Fruit fly (Drosophila melanogaster) whole organism, prepupa: ENCODE results near the gene spir.
A peak's percentile ranks its signal among the peaks of the same experiment; 100 is the strongest.

Experiments used
- Blimp-1 ChIP-seq: fragments of 200-800 bp; sonication (Bioruptor generic); optimal IDR thresholded peaks from 3 replicates; lab custom pipeline; 2017; ENCODE audit warnings: missing biosample characterization, missing genetic modification characterization, mild to moderate bottlenecking, moderate library complexity, missing genetic modification reagents
- CG10631 ChIP-seq: fragments of 200-800 bp; sonication (Bioruptor generic); optimal IDR thresholded peaks from 2 replicates; lab custom pipeline; 2016; ENCODE audit warnings: missing biosample characterization, missing genetic modification characterization
- CG10669 ChIP-seq: fragments of 200-800 bp; sonication (Bioruptor generic); optimal IDR thresholded peaks from 3 replicates; lab custom pipeline; 2018; ENCODE audit warnings: missing biosample characterization, mild to moderate bottlenecking, missing genetic modification characterization, moderate library complexity
- CG11294 ChIP-seq: fragments of 200-800 bp; sonication (Bioruptor generic); IDR thresholded peaks from 2 replicates; pipeline ENCODE4 v1.3.6; 2022; ENCODE audit warnings: missing biosample characterization, missing genetic modification characterization
- CG11762 ChIP-seq: fragments of 200-800 bp; sonication (Bioruptor generic); optimal IDR thresholded peaks from 3 replicates; lab custom pipeline; 2016; ENCODE audit warnings: missing biosample characterization, missing genetic modification characterization; ENCODE audit not compliant: insufficient read depth
- CG11902 ChIP-seq: fragments of 200-800 bp; sonication (Bioruptor generic); optimal IDR thresholded peaks from 3 replicates; lab custom pipeline; 2016; ENCODE audit warnings: missing biosample characterization, missing genetic modification characterization
- CG15336 ChIP-seq: fragments of 200-800 bp; sonication (Bioruptor generic); IDR thresholded peaks from 2 replicates; pipeline ENCODE4 v1.3.6; 2022; ENCODE audit warnings: missing biosample characterization, missing genetic modification characterization
- CG31627 ChIP-seq: fragments of 200-800 bp; sonication (Bioruptor generic); optimal IDR thresholded peaks from 3 replicates; lab custom pipeline; 2016; ENCODE audit warnings: missing biosample characterization, missing genetic modification characterization
- CG32006 ChIP-seq: fragments of 200-800 bp; sonication (Bioruptor generic); optimal IDR thresholded peaks from 3 replicates; lab custom pipeline; 2017; ENCODE audit warnings: missing biosample characterization, mild to moderate bottlenecking, missing genetic modification characterization
- CG3919 ChIP-seq: fragments of 200-800 bp; sonication (Bioruptor generic); optimal IDR thresholded peaks from 3 replicates; lab custom pipeline; 2016; ENCODE audit warnings: missing biosample characterization, missing genetic modification characterization
- CG4318 ChIP-seq: fragments of 200-800 bp; sonication (Bioruptor generic); optimal IDR thresholded peaks from 3 replicates; lab custom pipeline; 2017; ENCODE audit warnings: missing biosample characterization, mild to moderate bottlenecking, missing genetic modification characterization
- CG6163 ChIP-seq: fragments of 200-800 bp; sonication (Bioruptor generic); IDR thresholded peaks from 3 replicates; pipeline ENCODE4 v1.3.6; 2022; ENCODE audit warnings: missing biosample characterization, missing genetic modification characterization
- CG6276 ChIP-seq: fragments of 200-800 bp; sonication (Bioruptor generic); optimal IDR thresholded peaks from 2 replicates; lab custom pipeline; 2017; ENCODE audit warnings: missing biosample characterization, mild to moderate bottlenecking, missing genetic modification characterization
- CG6792 ChIP-seq: fragments of 200-800 bp; sonication (Bioruptor generic); optimal IDR thresholded peaks from 3 replicates; lab custom pipeline; 2016; ENCODE audit warnings: missing biosample characterization, missing genetic modification characterization
- CG6808 ChIP-seq: fragments of 200-800 bp; sonication (Bioruptor generic); optimal IDR thresholded peaks from 3 replicates; lab custom pipeline; 2017; ENCODE audit warnings: missing biosample characterization, missing genetic modification characterization, mild to moderate bottlenecking, moderate library complexity, missing genetic modification reagents
- CG7368 ChIP-seq: fragments of 200-800 bp; sonication (Bioruptor generic); optimal IDR thresholded peaks from 3 replicates; lab custom pipeline; 2016; ENCODE audit warnings: missing biosample characterization, missing genetic modification characterization
- CG8119 ChIP-seq: fragments of 200-800 bp; sonication (Bioruptor generic); IDR thresholded peaks from 3 replicates; pipeline ENCODE4 v1.3.6; 2022; ENCODE audit warnings: missing biosample characterization, missing genetic modification characterization
- CG8319 ChIP-seq: fragments of 200-800 bp; sonication (Bioruptor generic); optimal IDR thresholded peaks from 3 replicates; lab custom pipeline; 2016; ENCODE audit warnings: missing biosample characterization, missing genetic modification characterization
- CG8632 ChIP-seq: fragments of 200-800 bp; sonication (Bioruptor generic); optimal IDR thresholded peaks from 3 replicates; lab custom pipeline; 2016; ENCODE audit warnings: missing biosample characterization, missing genetic modification characterization
- CG9139 ChIP-seq: fragments of 200-800 bp; sonication (Bioruptor generic); optimal IDR thresholded peaks from 3 replicates; lab custom pipeline; 2017; ENCODE audit warnings: missing biosample characterization, mild to moderate bottlenecking, missing genetic modification characterization
- Eip75B ChIP-seq: fragments of 200-800 bp; sonication (Bioruptor generic); optimal IDR thresholded peaks from 3 replicates; lab custom pipeline; 2016; ENCODE audit warnings: missing biosample characterization, missing genetic modification characterization
- Ets21C ChIP-seq: fragments of 200-800 bp; sonication (Bioruptor generic); optimal IDR thresholded peaks from 3 replicates; lab custom pipeline; 2016; ENCODE audit warnings: missing biosample characterization, missing genetic modification characterization
- Ets96B ChIP-seq: fragments of 200-800 bp; optimal IDR thresholded peaks from 2 replicates; lab custom pipeline; 2019; ENCODE audit warnings: missing biosample characterization, mild to moderate bottlenecking, missing genetic modification characterization, moderate library complexity
- Gug ChIP-seq: fragments of 200-800 bp; sonication (Bioruptor generic); IDR thresholded peaks from 2 replicates; pipeline ENCODE4 v1.3.6; 2022; ENCODE audit warnings: missing biosample characterization, missing genetic modification characterization
- Hr38 ChIP-seq: sonication (Bioruptor generic); optimal IDR thresholded peaks from 2 replicates; lab custom pipeline; 2016; ENCODE audit warnings: missing biosample characterization, missing genetic modification characterization
- Hr39 ChIP-seq: fragments of 200-800 bp; sonication (Bioruptor generic); optimal IDR thresholded peaks from 2 replicates; lab custom pipeline; 2016; ENCODE audit warnings: missing biosample characterization, missing genetic modification characterization
- Hr4 ChIP-seq: fragments of 200-800 bp; sonication (Bioruptor generic); optimal IDR thresholded peaks from 3 replicates; lab custom pipeline; 2016; ENCODE audit warnings: missing biosample characterization, missing genetic modification characterization
- Lpt ChIP-seq: fragments of 200-800 bp; sonication (Bioruptor generic); optimal IDR thresholded peaks from 3 replicates; lab custom pipeline; 2016; ENCODE audit warnings: missing biosample characterization, missing genetic modification characterization
- Met ChIP-seq: fragments of 200-800 bp; sonication (Bioruptor generic); optimal IDR thresholded peaks from 3 replicates; lab custom pipeline; 2016; ENCODE audit warnings: missing biosample characterization, missing genetic modification characterization
- OdsH ChIP-seq: fragments of 200-800 bp; sonication (Bioruptor generic); optimal IDR thresholded peaks from 3 replicates; lab custom pipeline; 2016; ENCODE audit warnings: missing biosample characterization, missing genetic modification characterization
- Smox ChIP-seq: fragments of 200-800 bp; sonication (Bioruptor generic); optimal IDR thresholded peaks from 3 replicates; lab custom pipeline; 2016; ENCODE audit warnings: missing biosample characterization, missing genetic modification characterization
- Sox14 ChIP-seq: fragments of 200-800 bp; sonication (Bioruptor generic); optimal IDR thresholded peaks from 3 replicates; lab custom pipeline; 2016; ENCODE audit warnings: missing biosample characterization, missing genetic modification characterization
- Sox15 ChIP-seq: fragments of 200-800 bp; sonication (Bioruptor generic); optimal IDR thresholded peaks from 3 replicates; lab custom pipeline; 2016; ENCODE audit warnings: missing biosample characterization, missing genetic modification characterization
- achi ChIP-seq: fragments of 200-800 bp; sonication (Bioruptor generic); optimal IDR thresholded peaks from 3 replicates; lab custom pipeline; 2016; ENCODE audit warnings: missing biosample characterization, missing genetic modification characterization
- acj6 ChIP-seq: fragments of 200-800 bp; sonication (Bioruptor generic); optimal IDR thresholded peaks from 3 replicates; lab custom pipeline; 2016; ENCODE audit warnings: missing biosample characterization, missing genetic modification characterization
- cyc ChIP-seq: fragments of 200-800 bp; sonication (Bioruptor generic); optimal IDR thresholded peaks from 3 replicates; lab custom pipeline; 2016; ENCODE audit warnings: missing biosample characterization, missing genetic modification characterization
- dac ChIP-seq: fragments of 200-800 bp; sonication (Bioruptor generic); optimal IDR thresholded peaks from 2 replicates; lab custom pipeline; 2017; ENCODE audit warnings: missing biosample characterization, mild to moderate bottlenecking, missing genetic modification characterization
- dsx ChIP-seq: fragments of 200-800 bp; optimal IDR thresholded peaks from 3 replicates; lab custom pipeline; 2019; ENCODE audit warnings: missing biosample characterization, mild to moderate bottlenecking, missing genetic modification characterization, moderate library complexity; ENCODE audit not compliant: poor library complexity, severe bottlenecking
- eg ChIP-seq: fragments of 200-800 bp; sonication (Bioruptor generic); IDR thresholded peaks from 3 replicates; pipeline ENCODE4 v1.3.6; 2022; ENCODE audit warnings: missing biosample characterization, missing genetic modification characterization
- esn ChIP-seq: fragments of 200-800 bp; sonication (Bioruptor generic); optimal IDR thresholded peaks from 2 replicates; lab custom pipeline; 2016; ENCODE audit warnings: missing biosample characterization, mild to moderate bottlenecking, missing genetic modification characterization, moderate library complexity
- fd59A ChIP-seq: fragments of 200-800 bp; sonication (Bioruptor generic); optimal IDR thresholded peaks from 2 replicates; lab custom pipeline; 2017; ENCODE audit warnings: missing biosample characterization, mild to moderate bottlenecking, missing genetic modification characterization, missing genetic modification reagents
- fd85E ChIP-seq: fragments of 200-800 bp; sonication (Bioruptor generic); optimal IDR thresholded peaks from 3 replicates; lab custom pipeline; 2016; ENCODE audit warnings: missing biosample characterization, missing genetic modification characterization
- fkh ChIP-seq: fragments of 200-800 bp; sonication (Bioruptor generic); optimal IDR thresholded peaks from 3 replicates; lab custom pipeline; 2017; ENCODE audit warnings: missing biosample characterization, mild to moderate bottlenecking, missing genetic modification characterization, moderate library complexity
- net ChIP-seq: fragments of 200-800 bp; sonication (Bioruptor generic); optimal IDR thresholded peaks from 3 replicates; lab custom pipeline; 2016; ENCODE audit warnings: missing biosample characterization, missing genetic modification characterization
- pdm3 ChIP-seq: fragments of 200-800 bp; sonication (Bioruptor generic); optimal IDR thresholded peaks from 3 replicates; lab custom pipeline; 2016; ENCODE audit warnings: missing biosample characterization, missing genetic modification characterization
- salr ChIP-seq, 2 experiments: fragments of 200-800 bp; sonication (Bioruptor generic); optimal IDR thresholded peaks; 3 replicates each; lab custom pipeline; 2016 to 2018; ENCODE audit warnings: missing biosample characterization in 2 of 2, missing genetic modification characterization in 2 of 2, mild to moderate bottlenecking in 1 of 2
- spab ChIP-seq: fragments of 200-800 bp; sonication (Bioruptor generic); optimal IDR thresholded peaks from 2 replicates; lab custom pipeline; 2017; ENCODE audit warnings: missing biosample characterization, mild to moderate bottlenecking, missing genetic modification characterization, missing genetic modification reagents
- svp ChIP-seq: fragments of 200-800 bp; sonication (Bioruptor generic); peaks from one replicate; lab custom pipeline; 2016; ENCODE audit warnings: missing biosample characterization, missing genetic modification characterization
- topi ChIP-seq: fragments of 200-800 bp; sonication (Bioruptor generic); optimal IDR thresholded peaks from 3 replicates; lab custom pipeline; 2016; ENCODE audit warnings: missing biosample characterization, missing genetic modification characterization

spir gene

DNA sequence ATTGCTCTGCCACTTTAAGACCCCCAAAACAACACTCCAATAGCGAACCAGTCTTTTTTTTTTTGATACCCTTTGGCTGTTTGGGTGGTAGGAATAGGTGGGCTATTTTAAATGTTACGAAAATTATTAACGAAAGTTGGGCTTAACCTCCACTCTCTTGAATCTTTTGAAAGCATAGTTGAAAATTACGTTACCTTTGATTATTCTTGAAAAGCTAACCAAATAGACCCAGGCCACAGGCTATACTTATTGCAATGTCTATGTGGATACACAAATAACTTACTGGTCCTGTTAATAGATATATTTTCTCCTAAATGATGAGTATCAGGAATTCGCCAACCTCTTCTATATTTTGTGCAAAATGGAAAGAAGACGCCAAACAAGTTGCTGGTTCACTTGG is 16.9 kb downstream of the spir start (continued):
- TF ChIP-seq Hr4 (GFP tag; lab: Kevin White, UChicago) (peak; percentile 69), CG10631 (GFP tag; lab: Kevin White, UChicago) (peak; percentile 12), spab (no peak), acj6 (GFP tag; lab: Kevin White, UChicago) (peak; percentile 1), CG15336 (GFP tag; lab: Robert Waterston, UW) (peak; percentile 59), fd85E (no peak), CG6163 (GFP tag; lab: Robert Waterston, UW) (0 out of 3 replicates have a peak, but pooled peaks have one; percentile 11), CG8119 (GFP tag; lab: Robert Waterston, UW) (peak; percentile 71), Lpt (peak; percentile 22), net (no peak), achi (peak; percentile 20), CG8319 (GFP tag; lab: Kevin White, UChicago) (no peak), CG4318 (GFP tag; lab: Kevin White, UChicago) (no peak), fkh (GFP tag; lab: Kevin White, UChicago) (no peak), CG10669 (GFP tag; lab: Kevin White, UChicago) (no peak), salr (GFP tag; optimal IDR thresholded peaks at IDR 0.05; lab: Kevin White, UChicago) (peak in 1 of 2 experiments; percentile 4), eg (GFP tag; lab: Robert Waterston, UW) (peak; percentile 36; the same call in 1 of the 3 replicates), CG9139 (GFP tag; lab: Kevin White, UChicago) (no peak), fd59A (GFP tag; lab: Kevin White, UChicago) (no peak), dsx (GFP tag; lab: Kevin White, UChicago) (no peak), topi (GFP tag; lab: Kevin White, UChicago) (peak; percentile 53), CG6808 (GFP tag; lab: Kevin White, UChicago) (no peak), CG6792 (GFP tag; lab: Kevin White, UChicago) (no peak)
- TF ChIP-seq, all 60 proteins: peak for 22

DNA sequence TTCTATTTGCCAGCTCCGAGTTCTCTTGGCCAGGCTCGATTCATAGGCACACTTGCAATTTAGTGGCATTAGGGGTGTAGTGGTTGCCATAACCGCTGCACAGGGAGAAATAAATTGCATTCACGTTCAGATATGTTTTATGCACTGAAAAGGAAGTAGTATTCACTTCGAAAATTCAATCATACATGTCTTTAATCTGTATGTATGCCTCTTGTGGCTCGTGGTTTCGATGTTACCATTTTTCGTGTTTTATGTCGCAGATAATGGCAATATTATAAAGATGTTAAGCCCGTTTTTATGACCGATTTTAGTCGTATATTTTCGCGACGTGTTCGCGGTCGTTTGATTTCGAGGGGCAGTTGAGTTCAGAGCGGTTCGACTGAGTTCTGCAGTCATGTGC is 17.6 kb downstream of the spir start:
- TF ChIP-seq Gug (GFP tag; lab: Robert Waterston, UW) = peak; percentile 52; the same call in 1 of the 2 replicates
- peak; percentile 59 for TF ChIP-seq CG8119 (GFP tag; lab: Robert Waterston, UW)
- TF ChIP-seq topi (GFP tag; lab: Kevin White, UChicago) = no peak
- no peak for TF ChIP-seq pdm3 (GFP tag; lab: Kevin White, UChicago)
- no peak for TF ChIP-seq Smox (GFP tag; lab: Kevin White, UChicago)
- no peak for TF ChIP-seq Sox15 (GFP tag; lab: Kevin White, UChicago)
- TF ChIP-seq CG3919 (GFP tag; lab: Kevin White, UChicago) = no peak
- no peak for TF ChIP-seq CG8632 (GFP tag; lab: Kevin White, UChicago)
- no peak for TF ChIP-seq svp (GFP tag; lab: Kevin White, UChicago)
- TF ChIP-seq Ets96B (tag; lab: Kevin White, UChicago) = no peak
- peak; percentile 49 for TF ChIP-seq CG6276 (GFP tag; lab: Kevin White, UChicago)
- TF ChIP-seq CG9139 (GFP tag; lab: Kevin White, UChicago) = no peak
- TF ChIP-seq CG15336 (GFP tag; lab: Robert Waterston, UW) = peak; percentile 59; the same call in 1 of the 2 replicates
- no peak for TF ChIP-seq cyc (GFP tag; lab: Kevin White, UChicago)
- no peak for TF ChIP-seq Hr39 (GFP tag; lab: Kevin White, UChicago)
- no peak for TF ChIP-seq CG11762
- TF ChIP-seq CG6163 (GFP tag; lab: Robert Waterston, UW) = no peak
- TF ChIP-seq CG31627 (GFP tag; lab: Kevin White, UChicago) = no peak
- TF ChIP-seq achi = peak; percentile 46
- peak; percentile 5 for TF ChIP-seq acj6 (GFP tag; lab: Kevin White, UChicago)
- TF ChIP-seq Blimp-1 (GFP tag; lab: Kevin White, UChicago) = no peak
- TF ChIP-seq Hr38 = no peak
- no peak for TF ChIP-seq CG10669 (GFP tag; lab: Kevin White, UChicago)
- no peak for TF ChIP-seq fd59A (GFP tag; lab: Kevin White, UChicago)
- TF ChIP-seq OdsH (GFP tag; lab: Kevin White, UChicago) = no peak
- peak; percentile 19 for TF ChIP-seq Sox14
- TF ChIP-seq CG11294 = no peak
- TF ChIP-seq Lpt = peak; percentile 12
- TF ChIP-seq salr (GFP tag; optimal IDR thresholded peaks at IDR 0.05; lab: Kevin White, UChicago) = no peak
- peak; percentile 67 for TF ChIP-seq CG32006 (GFP tag; lab: Kevin White, UChicago)
- TF ChIP-seq fkh (GFP tag; lab: Kevin White, UChicago) = no peak
- TF ChIP-seq esn (GFP tag; lab: Kevin White, UChicago) = no peak
- TF ChIP-seq CG11902 = no peak
- TF ChIP-seq Ets21C (GFP tag; lab: Kevin White, UChicago) = no peak
- no peak for TF ChIP-seq Eip75B (GFP tag; lab: Kevin White, UChicago)
- no peak for TF ChIP-seq CG6808 (GFP tag; lab: Kevin White, UChicago)
- no peak for TF ChIP-seq CG7368 (GFP tag; lab: Kevin White, UChicago)
- TF ChIP-seq Met (GFP tag; lab: Kevin White, UChicago) = no peak
- TF ChIP-seq dac (GFP tag; lab: Kevin White, UChicago) = no peak
